Fruit fly (Drosophila melanogaster) whole organism, embryonic: ENCODE data around the gene CG42488.

Experiments used
- ATbp ChIP-seq: fragments of 200-800 bp; sonication (Bioruptor generic); optimal IDR thresholded peaks from 2 replicates; lab custom pipeline; 2017; ENCODE audit warnings: missing biosample characterization, mild to moderate bottlenecking, missing genetic modification characterization, missing genetic modification reagents
- B-H2 ChIP-seq: fragments of 200-800 bp; sonication (Bioruptor generic); optimal IDR thresholded peaks from 2 replicates; lab custom pipeline; 2018; ENCODE audit warnings: missing biosample characterization, mild to moderate bottlenecking, missing genetic modification characterization
- CG11247 ChIP-seq: fragments of 200-800 bp; sonication (Bioruptor generic); IDR thresholded peaks from 2 replicates; pipeline ENCODE4 v1.3.6; 2022; ENCODE audit warnings: missing biosample characterization, missing genetic modification characterization
- CG12219 ChIP-seq: fragments of 200-800 bp; sonication (Bioruptor generic); optimal IDR thresholded peaks from 3 replicates; lab custom pipeline; 2018; ENCODE audit warnings: missing biosample characterization, mild to moderate bottlenecking, missing genetic modification characterization
- CG12236 ChIP-seq: fragments of 200-800 bp; sonication (Bioruptor generic); optimal IDR thresholded peaks from 2 replicates; lab custom pipeline; 2016; ENCODE audit warnings: missing biosample characterization, missing genetic modification characterization
- CG14710 ChIP-seq: fragments of 200-800 bp; sonication (Bioruptor generic); optimal IDR thresholded peaks from 3 replicates; lab custom pipeline; 2019; ENCODE audit warnings: missing biosample characterization, mild to moderate bottlenecking, missing genetic modification characterization, moderate library complexity
- CG17359 ChIP-seq: fragments of 200-800 bp; sonication (Bioruptor generic); optimal IDR thresholded peaks from 3 replicates; lab custom pipeline; 2018; ENCODE audit warnings: missing biosample characterization, mild to moderate bottlenecking, missing genetic modification characterization, moderate library complexity
- CG18619 ChIP-seq: fragments of 200-800 bp; sonication (Bioruptor generic); optimal IDR thresholded peaks from 3 replicates; lab custom pipeline; 2017; ENCODE audit warnings: missing biosample characterization, mild to moderate bottlenecking, missing genetic modification characterization
- CG2199 ChIP-seq: fragments of 200-800 bp; sonication (Bioruptor generic); IDR thresholded peaks from 3 replicates; pipeline ENCODE4 v1.3.6; 2022; ENCODE audit warnings: missing biosample characterization, missing genetic modification characterization
- CG32772 ChIP-seq: fragments of 200-800 bp; sonication (Bioruptor generic); IDR thresholded peaks from 2 replicates; pipeline ENCODE4 v1.3.6; 2022; ENCODE audit warnings: missing biosample characterization, missing genetic modification characterization
- CG33213 ChIP-seq: fragments of 200-800 bp; sonication (Bioruptor generic); optimal IDR thresholded peaks from 3 replicates; lab custom pipeline; 2016; ENCODE audit warnings: missing biosample characterization, missing genetic modification characterization
- CG4820 ChIP-seq: fragments of 200-800 bp; sonication (Bioruptor generic); optimal IDR thresholded peaks from 3 replicates; lab custom pipeline; 2016; ENCODE audit warnings: missing biosample characterization, missing genetic modification characterization
- CG6791 ChIP-seq: fragments of 200-800 bp; sonication (Bioruptor generic); IDR thresholded peaks from 3 replicates; pipeline ENCODE4 v1.3.6; 2022; ENCODE audit warnings: missing biosample characterization, missing genetic modification characterization; ENCODE audit not compliant: partially characterized antibody
- CG6813 ChIP-seq: fragments of 200-800 bp; sonication (Bioruptor generic); optimal IDR thresholded peaks from 2 replicates; lab custom pipeline; 2017; ENCODE audit warnings: missing biosample characterization, missing genetic modification characterization, mild to moderate bottlenecking, moderate library complexity, missing genetic modification reagents
- CG6854 ChIP-seq: fragments of 200-800 bp; sonication (Bioruptor generic); optimal IDR thresholded peaks from 3 replicates; lab custom pipeline; 2017; ENCODE audit warnings: missing biosample characterization, mild to moderate bottlenecking, missing genetic modification characterization
- CG7745 ChIP-seq: fragments of 200-800 bp; sonication (Bioruptor generic); optimal IDR thresholded peaks from 2 replicates; lab custom pipeline; 2018; ENCODE audit warnings: missing biosample characterization, mild to moderate bottlenecking, missing genetic modification characterization, moderate library complexity
- CG9609 ChIP-seq: fragments of 200-800 bp; sonication (Bioruptor generic); optimal IDR thresholded peaks from 3 replicates; lab custom pipeline; 2016; ENCODE audit warnings: missing biosample characterization, missing genetic modification characterization
- CG9727 ChIP-seq: fragments of 200-800 bp; sonication (Bioruptor generic); optimal IDR thresholded peaks from 3 replicates; lab custom pipeline; 2017; ENCODE audit warnings: missing biosample characterization, mild to moderate bottlenecking, missing genetic modification characterization
- Camta ChIP-seq: fragments of 200-800 bp; sonication (Bioruptor generic); optimal IDR thresholded peaks from 2 replicates; lab custom pipeline; 2016; ENCODE audit warnings: missing biosample characterization, missing genetic modification characterization
- D19A ChIP-seq: fragments of 200-800 bp; optimal IDR thresholded peaks from 3 replicates; lab custom pipeline; 2019; ENCODE audit warnings: missing biosample characterization, mild to moderate bottlenecking, missing genetic modification characterization, moderate library complexity
- Deaf1 ChIP-seq: fragments of 200-800 bp; optimal IDR thresholded peaks from 3 replicates; lab custom pipeline; 2019; ENCODE audit warnings: missing biosample characterization, mild to moderate bottlenecking, missing genetic modification characterization, moderate library complexity
- Dip3 ChIP-seq: fragments of 200-800 bp; sonication (Bioruptor generic); optimal IDR thresholded peaks from 3 replicates; lab custom pipeline; 2016; ENCODE audit warnings: missing biosample characterization, missing genetic modification characterization
- HHEX ChIP-seq: fragments of 200-800 bp; sonication (Bioruptor generic); optimal IDR thresholded peaks from 3 replicates; lab custom pipeline; 2017; ENCODE audit warnings: missing biosample characterization, mild to moderate bottlenecking, missing genetic modification characterization, missing genetic modification reagents
- Jarid2 ChIP-seq: fragments of 200-800 bp; sonication (Bioruptor generic); optimal IDR thresholded peaks from 3 replicates; lab custom pipeline; 2017; ENCODE audit warnings: mild to moderate bottlenecking, missing biosample characterization, missing genetic modification reagents, missing genetic modification characterization
- Max ChIP-seq: fragments of 200-800 bp; sonication (Bioruptor generic); optimal IDR thresholded peaks from 2 replicates; lab custom pipeline; 2016; ENCODE audit warnings: missing biosample characterization, mild to moderate bottlenecking, missing genetic modification characterization
- Ptx1 ChIP-seq: fragments of 200-800 bp; sonication (Bioruptor generic); IDR thresholded peaks from 2 replicates; pipeline ENCODE4 v1.3.6; 2022; ENCODE audit warnings: missing biosample characterization, missing genetic modification characterization
- TFAM ChIP-seq: fragments of 200-800 bp; sonication (Bioruptor generic); optimal IDR thresholded peaks from 2 replicates; lab custom pipeline; 2017; ENCODE audit warnings: missing biosample characterization, missing genetic modification characterization, inconsistent platforms
- bab2 ChIP-seq: fragments of 200-800 bp; sonication (Bioruptor generic); optimal IDR thresholded peaks from 2 replicates; lab custom pipeline; 2016; ENCODE audit warnings: missing biosample characterization, missing genetic modification characterization
- bcd ChIP-seq: fragments of 200-800 bp; sonication (Bioruptor generic); optimal IDR thresholded peaks from 2 replicates; lab custom pipeline; 2017; ENCODE audit warnings: missing biosample characterization, mild to moderate bottlenecking, missing genetic modification characterization
- bsh ChIP-seq, 2 experiments: fragments of 200-800 bp; sonication (Bioruptor generic); optimal IDR thresholded peaks; 2 replicates each; lab custom pipeline; 2017 to 2018; ENCODE audit warnings: mild to moderate bottlenecking in 2 of 2, missing biosample characterization in 2 of 2, missing genetic modification characterization in 2 of 2, moderate library complexity in 1 of 2
- crp ChIP-seq, 2 experiments: fragments of 200-800 bp; sonication (Bioruptor generic); optimal IDR thresholded peaks; 2 replicates in 1 of 2; 3 replicates in 1 of 2; lab custom pipeline; 2017; ENCODE audit warnings: missing biosample characterization in 2 of 2, missing genetic modification characterization in 2 of 2, mild to moderate bottlenecking in 1 of 2, moderate library complexity in 1 of 2
- cwo ChIP-seq: fragments of 200-800 bp; sonication (Bioruptor generic); optimal IDR thresholded peaks from 3 replicates; lab custom pipeline; 2017; ENCODE audit warnings: missing biosample characterization, missing genetic modification characterization, mild to moderate bottlenecking, moderate library complexity, missing genetic modification reagents
- dan ChIP-seq: fragments of 200-800 bp; sonication (Bioruptor generic); IDR thresholded peaks from 2 replicates; pipeline ENCODE4 v1.3.6; 2022; ENCODE audit warnings: missing biosample characterization, missing genetic modification characterization
- dimm ChIP-seq: fragments of 200-800 bp; sonication (Bioruptor generic); IDR thresholded peaks from 2 replicates; pipeline ENCODE4 v1.3.6; 2022; ENCODE audit warnings: missing biosample characterization, missing genetic modification characterization
- esg ChIP-seq: fragments of 200-800 bp; sonication (Bioruptor generic); conservative IDR thresholded peaks from 2 replicates; pipeline ENCODE4 v1.3.6; 2022; ENCODE audit warnings: missing biosample characterization, missing genetic modification characterization
- nom ChIP-seq: fragments of 200-800 bp; sonication (Bioruptor generic); optimal IDR thresholded peaks from 2 replicates; lab custom pipeline; 2017; ENCODE audit warnings: missing biosample characterization, missing genetic modification characterization, mild to moderate bottlenecking, moderate library complexity, missing genetic modification reagents
- p53 ChIP-seq: fragments of 200-800 bp; sonication (Bioruptor generic); optimal IDR thresholded peaks from 2 replicates; lab custom pipeline; 2016; ENCODE audit warnings: missing biosample characterization, missing genetic modification characterization
- peb ChIP-seq: fragments of 200-800 bp; sonication (Bioruptor generic); IDR thresholded peaks from 2 replicates; pipeline ENCODE4 v1.3.6; 2022; ENCODE audit warnings: missing biosample characterization, missing genetic modification characterization
- pita ChIP-seq: fragments of 200-800 bp; sonication (Bioruptor generic); optimal IDR thresholded peaks from 2 replicates; lab custom pipeline; 2017; ENCODE audit warnings: missing biosample characterization, mild to moderate bottlenecking, missing genetic modification characterization
- pum ChIP-seq: fragments of 200-800 bp; sonication (Bioruptor generic); optimal IDR thresholded peaks from 2 replicates; lab custom pipeline; 2016; ENCODE audit warnings: missing biosample characterization, missing genetic modification characterization
- run ChIP-seq: fragments of 200-800 bp; sonication (Bioruptor generic); optimal IDR thresholded peaks from 3 replicates; lab custom pipeline; 2018; ENCODE audit warnings: missing biosample characterization, mild to moderate bottlenecking, missing genetic modification characterization
- scrt ChIP-seq: fragments of 200-800 bp; sonication (Bioruptor generic); optimal IDR thresholded peaks from 2 replicates; lab custom pipeline; 2018; ENCODE audit warnings: missing biosample characterization, mild to moderate bottlenecking, missing genetic modification characterization, moderate library complexity
- slp2 ChIP-seq: fragments of 200-800 bp; sonication (Bioruptor generic); optimal IDR thresholded peaks from 2 replicates; lab custom pipeline; 2016; ENCODE audit warnings: missing biosample characterization, missing genetic modification characterization
- sob ChIP-seq: fragments of 200-800 bp; sonication (Bioruptor generic); IDR thresholded peaks from 2 replicates; pipeline ENCODE4 v1.3.6; 2022; ENCODE audit warnings: missing biosample characterization, missing genetic modification characterization
- sr ChIP-seq: fragments of 200-800 bp; sonication (Bioruptor generic); IDR thresholded peaks from 3 replicates; pipeline ENCODE4 v1.3.6; 2022; ENCODE audit warnings: missing biosample characterization, missing genetic modification characterization
- ttk ChIP-seq: fragments of 200-800 bp; sonication (Bioruptor generic); IDR thresholded peaks from 2 replicates; pipeline ENCODE4 v2.1.2; 2022; ENCODE audit warnings: missing biosample characterization, missing genetic modification characterization
- vnd ChIP-seq: fragments of 200-800 bp; sonication (Bioruptor generic); IDR thresholded peaks from 3 replicates; pipeline ENCODE4 v1.3.6; 2022; ENCODE audit warnings: missing biosample characterization, missing genetic modification characterization; ENCODE audit not compliant: partially characterized antibody
- zfh2 ChIP-seq: fragments of 200-800 bp; sonication (Bioruptor generic); optimal IDR thresholded peaks from 2 replicates; lab custom pipeline; 2016; ENCODE audit warnings: missing biosample characterization, missing genetic modification characterization

CG42488 gene

dm6 chr3R:25515450-25516288 is 32.8 kb downstream of the CG42488 start, which contains the start of gene msi (continued):
- TF ChIP-seq pita (GFP tag; lab: Kevin White, UChicago): no peak
- peak; percentile 98 for TF ChIP-seq cwo (GFP tag; lab: Kevin White, UChicago)
- peak; percentile 77 for TF ChIP-seq B-H2
- peak; percentile 98 for TF ChIP-seq CG14710 (tag; lab: Kevin White, UChicago)
- TF ChIP-seq esg: peak; percentile 99
- peak; percentile 99 for TF ChIP-seq CG17359 (tag; lab: Kevin White, UChicago)
- peak; percentile 97 for TF ChIP-seq peb (GFP tag; lab: Robert Waterston, UW)
- peak; percentile 98 for TF ChIP-seq CG6813 (GFP tag; lab: Kevin White, UChicago)
- peak; percentile 99 for TF ChIP-seq run
- peak in 1 of 2 experiments; percentile 69 for TF ChIP-seq crp (GFP tag; optimal IDR thresholded peaks at IDR 0.05; lab: Kevin White, UChicago)
- peak; percentile 77 for TF ChIP-seq dan (GFP tag; lab: Robert Waterston, UW)
- peak; percentile 99 for TF ChIP-seq ttk (GFP tag; lab: Robert Waterston, UW)
- TF ChIP-seq TFAM (GFP tag; lab: Kevin White, UChicago): no peak
- TF ChIP-seq CG11247 (GFP tag; lab: Robert Waterston, UW): peak; percentile 98
- TF ChIP-seq CG6791: peak; percentile 54; the same call in 2 of the 3 replicates
- peak; percentile 44 for TF ChIP-seq CG9609 (GFP tag; lab: Kevin White, UChicago)
- peak; percentile 16 for TF ChIP-seq CG33213
- TF ChIP-seq CG4820: peak; percentile 96
- TF ChIP-seq Ptx1 (GFP tag; lab: Robert Waterston, UW): peak; percentile 100
- peak; percentile 97 for TF ChIP-seq Max
- peak; percentile 99 for TF ChIP-seq CG18619 (GFP tag; lab: Kevin White, UChicago)
- peak; percentile 20 for TF ChIP-seq Camta
- peak; percentile 98 for TF ChIP-seq CG6854
- TF ChIP-seq CG12236 (GFP tag; lab: Kevin White, UChicago): no peak
- TF ChIP-seq Deaf1: peak; percentile 92
- peak; percentile 91 for TF ChIP-seq nom
- TF ChIP-seq slp2 (GFP tag; lab: Kevin White, UChicago): peak; percentile 71
- TF ChIP-seq bcd: peak; percentile 99
- TF ChIP-seq CG7745 (tag; lab: Kevin White, UChicago): peak; percentile 87
- peak; percentile 94 to 100 for TF ChIP-seq bsh (GFP tag; optimal IDR thresholded peaks at IDR 0.05; lab: Kevin White, UChicago)
- TF ChIP-seq sob (GFP tag; lab: Robert Waterston, UW): peak; percentile 99
- peak; percentile 99 for TF ChIP-seq CG32772
- peak; percentile 98 for TF ChIP-seq Jarid2 (GFP tag; lab: Kevin White, UChicago)
- TF ChIP-seq scrt (GFP tag; lab: Kevin White, UChicago): peak; percentile 97
- peak; percentile 98 for TF ChIP-seq D19A (tag; lab: Kevin White, UChicago)
- peak; percentile 97 for TF ChIP-seq dimm (GFP tag; lab: Robert Waterston, UW)
- TF ChIP-seq CG2199 (GFP tag; lab: Robert Waterston, UW): peak; percentile 97
- peak; percentile 99 for TF ChIP-seq ATbp
- TF ChIP-seq vnd: no peak
- peak; percentile 80 for TF ChIP-seq pum
- peak; percentile 98 for TF ChIP-seq HHEX
- peak; percentile 87 for TF ChIP-seq CG12219
- TF ChIP-seq sr: peak; percentile 94
- peak; percentile 67 for TF ChIP-seq zfh2 (GFP tag; lab: Kevin White, UChicago)
- peak; percentile 99 for TF ChIP-seq CG9727 (GFP tag; lab: Kevin White, UChicago)
- TF ChIP-seq Dip3 (GFP tag; lab: Kevin White, UChicago): peak; percentile 56
- TF ChIP-seq p53 (GFP tag; lab: Kevin White, UChicago): peak; percentile 37
- TF ChIP-seq bab2 (GFP tag; lab: Kevin White, UChicago): peak; percentile 81
